Worm (Caenorhabditis elegans) whole organism, young adult: Measurements from ENCODE around the gene zmp-4.

ENCODE experiments used
- D2030.7 ChIP-seq: fragments of 200-800 bp; sonication (Bioruptor generic); IDR thresholded peaks from 2 replicates; pipeline ENCODE4 v1.3.6; 2022; ENCODE audit warnings: missing genetic modification reagents, missing genetic modification characterization, missing compliant biosample characterization
- F49E8.2 ChIP-seq: sonication (generic microtip); optimal IDR thresholded peaks from 3 replicates; lab custom pipeline; 2017; ENCODE audit warnings: missing genetic modification characterization, mild to moderate bottlenecking, missing compliant biosample characterization, antibody characterized with exemption, moderate library complexity; ENCODE audit not compliant: insufficient read depth
- F55B11.4 ChIP-seq: sonication (generic microtip); optimal IDR thresholded peaks from 2 replicates; lab custom pipeline; 2016; ENCODE audit warnings: missing compliant biosample characterization, missing genetic modification characterization, borderline replicate concordance; ENCODE audit not compliant: insufficient read depth
- ama-1 ChIP-seq, 3 experiments: fragments of 150-350 bp in 1 of 3; sonication (generic microtip) in 2 of 3; optimal IDR thresholded peaks; 2 replicates each; lab custom pipeline; 2014 to 2018; ENCODE audit warnings: missing biosample characterization in 2 of 3, missing genetic modification characterization in 2 of 3, missing genetic modification reagents in 2 of 3
- attf-5 ChIP-seq: fragments of 200-800 bp; sonication (Bioruptor generic); optimal IDR thresholded peaks from 2 replicates; lab custom pipeline; 2018; ENCODE audit warnings: mild to moderate bottlenecking, missing genetic modification characterization, missing compliant biosample characterization
- ceh-40 ChIP-seq: fragments of 200-800 bp; sonication (Bioruptor generic); IDR thresholded peaks from 2 replicates; pipeline ENCODE4 v1.3.6; 2022; ENCODE audit warnings: missing genetic modification characterization, missing compliant biosample characterization
- fkh-3 ChIP-seq: sonication (generic microtip); optimal IDR thresholded peaks from 2 replicates; lab custom pipeline; 2016; ENCODE audit warnings: mild to moderate bottlenecking, missing genetic modification characterization, missing compliant biosample characterization
- nhr-90 ChIP-seq: sonication (generic microtip); optimal IDR thresholded peaks from 2 replicates; lab custom pipeline; 2016; ENCODE audit warnings: missing genotype, mild to moderate bottlenecking, missing genetic modification characterization, missing compliant biosample characterization
- pha-4 ChIP-seq: fragments of 150-350 bp; sonication (generic microtip); optimal IDR thresholded peaks from 2 replicates; lab custom pipeline; 2014; ENCODE audit warnings: missing biosample characterization, missing genetic modification reagents, missing genetic modification characterization
- tlf-1 ChIP-seq: fragments of 200-800 bp; sonication (Bioruptor generic); optimal IDR thresholded peaks from 2 replicates; lab custom pipeline; 2018; ENCODE audit warnings: mild to moderate bottlenecking, missing genetic modification characterization, missing compliant biosample characterization
- unc-62 ChIP-seq: fragments of 150-350 bp; optimal IDR thresholded peaks from 2 replicates; lab custom pipeline; 2014; ENCODE audit warnings: missing biosample characterization, missing genetic modification reagents, missing genetic modification characterization
- zim-3 ChIP-seq: sonication (generic microtip); optimal IDR thresholded peaks from 2 replicates; lab custom pipeline; 2017; ENCODE audit warnings: mild to moderate bottlenecking, missing genetic modification characterization, moderate library complexity, missing compliant biosample characterization

ce11 chrV:14924104-14924503 is 2.7 kb upstream of the zmp-4 start, which contains the start of gene srg-54:
- TF ChIP-seq ama-1 (optimal IDR thresholded peaks at IDR 0.05; lab: Kevin White, UChicago) (no peak), ama-1 (GFP tag; optimal IDR thresholded peaks at IDR 0.05; lab: Kevin White, UChicago) (no peak), pha-4 (tag; lab: Kevin White, UChicago) (no peak), F49E8.2 (no peak), fkh-3 (tag; lab: Kevin White, UChicago) (no peak), F55B11.4 (no peak), D2030.7 (GFP tag; lab: Robert Waterston, UW) (no peak), ceh-40 (GFP tag; lab: Robert Waterston, UW) (no peak), unc-62 (GFP tag; lab: Kevin White, UChicago) (no peak), nhr-90 (tag; lab: Kevin White, UChicago) (no peak), tlf-1 (GFP tag; lab: Kevin White, UChicago) (no peak), zim-3 (tag; lab: Kevin White, UChicago) (no peak), attf-5 (GFP tag; lab: Kevin White, UChicago) (no peak)
